Fruit fly (Drosophila melanogaster) whole organism, embryonic: ENCODE data around the gene CG12054.

Source experiments
- Asciz ChIP-seq: fragments of 200-800 bp; sonication (Bioruptor generic); optimal IDR thresholded peaks from 2 replicates; lab custom pipeline; 2017; ENCODE audit warnings: missing biosample characterization, mild to moderate bottlenecking, missing genetic modification characterization, missing genetic modification reagents
- CG10431 ChIP-seq: fragments of 200-800 bp; sonication (Bioruptor generic); optimal IDR thresholded peaks from 3 replicates; lab custom pipeline; 2018; ENCODE audit warnings: missing biosample characterization, mild to moderate bottlenecking, missing genetic modification characterization
- CG11398 ChIP-seq: fragments of 200-800 bp; sonication (Bioruptor generic); optimal IDR thresholded peaks from 2 replicates; lab custom pipeline; 2016; ENCODE audit warnings: missing biosample characterization, missing genetic modification characterization
- CG12391 ChIP-seq: fragments of 200-800 bp; sonication (Bioruptor generic); optimal IDR thresholded peaks from 3 replicates; lab custom pipeline; 2018; ENCODE audit warnings: missing biosample characterization, mild to moderate bottlenecking, missing genetic modification characterization, moderate library complexity
- CG13624 ChIP-seq: fragments of 200-800 bp; sonication (Bioruptor generic); optimal IDR thresholded peaks from 2 replicates; lab custom pipeline; 2016; ENCODE audit warnings: missing biosample characterization, missing genetic modification characterization
- CG14014 ChIP-seq: fragments of 200-800 bp; sonication (Bioruptor generic); IDR thresholded peaks from 2 replicates; pipeline ENCODE4 v1.3.6; 2022; ENCODE audit warnings: missing biosample characterization, missing genetic modification characterization
- CG14050 ChIP-seq: fragments of 200-800 bp; sonication (Bioruptor generic); IDR thresholded peaks from 3 replicates; pipeline ENCODE4 v1.3.6; 2022; ENCODE audit warnings: missing biosample characterization, missing genetic modification characterization
- CG14860 ChIP-seq: fragments of 200-800 bp; sonication (Bioruptor generic); IDR thresholded peaks from 3 replicates; pipeline ENCODE4 v1.3.6; 2022; ENCODE audit warnings: missing biosample characterization, missing genetic modification characterization; ENCODE audit not compliant: partially characterized antibody
- CG1602 ChIP-seq: fragments of 200-800 bp; sonication (Bioruptor generic); optimal IDR thresholded peaks from 3 replicates; lab custom pipeline; 2016; ENCODE audit warnings: missing biosample characterization, missing genetic modification characterization
- CG17328 ChIP-seq: fragments of 200-800 bp; sonication (Bioruptor generic); IDR thresholded peaks from 2 replicates; pipeline ENCODE4 v1.3.6; 2022; ENCODE audit warnings: missing biosample characterization, missing genetic modification characterization
- CG1792 ChIP-seq: fragments of 200-800 bp; sonication (Bioruptor generic); optimal IDR thresholded peaks from 2 replicates; lab custom pipeline; 2016; ENCODE audit warnings: missing biosample characterization, missing genetic modification characterization
- CG18011 ChIP-seq: fragments of 200-800 bp; sonication (Bioruptor generic); optimal IDR thresholded peaks from 2 replicates; lab custom pipeline; 2017; ENCODE audit warnings: missing biosample characterization, missing genetic modification characterization, mild to moderate bottlenecking, moderate library complexity, missing genotype
- CG18476 ChIP-seq: fragments of 200-800 bp; sonication (Bioruptor generic); optimal IDR thresholded peaks from 2 replicates; lab custom pipeline; 2016; ENCODE audit warnings: missing biosample characterization, mild to moderate bottlenecking, missing genetic modification characterization
- CG2202 ChIP-seq: fragments of 200-800 bp; sonication (Bioruptor generic); optimal IDR thresholded peaks from 2 replicates; lab custom pipeline; 2018; ENCODE audit warnings: missing biosample characterization, mild to moderate bottlenecking, missing genetic modification characterization
- CG33213 ChIP-seq: fragments of 200-800 bp; sonication (Bioruptor generic); optimal IDR thresholded peaks from 3 replicates; lab custom pipeline; 2016; ENCODE audit warnings: missing biosample characterization, missing genetic modification characterization
- CG4730 ChIP-seq: fragments of 200-800 bp; sonication (Bioruptor generic); IDR thresholded peaks from 2 replicates; pipeline ENCODE4 v1.3.6; 2022; ENCODE audit warnings: missing biosample characterization, missing genetic modification characterization
- CG6654 ChIP-seq: fragments of 200-800 bp; sonication (Bioruptor generic); optimal IDR thresholded peaks from 2 replicates; lab custom pipeline; 2017; ENCODE audit warnings: missing biosample characterization, mild to moderate bottlenecking, missing genetic modification characterization
- CG6765 ChIP-seq: fragments of 200-800 bp; sonication (Bioruptor generic); optimal IDR thresholded peaks from 3 replicates; lab custom pipeline; 2017; ENCODE audit warnings: missing biosample characterization, mild to moderate bottlenecking, missing genetic modification characterization
- CG8089 ChIP-seq: fragments of 200-800 bp; sonication (Bioruptor generic); optimal IDR thresholded peaks from 3 replicates; lab custom pipeline; 2016; ENCODE audit warnings: missing biosample characterization, missing genetic modification characterization
- CG9437 ChIP-seq: fragments of 200-800 bp; sonication (Bioruptor generic); optimal IDR thresholded peaks from 2 replicates; lab custom pipeline; 2018; ENCODE audit warnings: missing biosample characterization, mild to moderate bottlenecking, missing genetic modification characterization
- CG9817 ChIP-seq: fragments of 200-800 bp; sonication (Bioruptor generic); optimal IDR thresholded peaks from 2 replicates; lab custom pipeline; 2018; ENCODE audit warnings: missing biosample characterization, mild to moderate bottlenecking, missing genetic modification characterization, moderate library complexity
- Camta ChIP-seq: fragments of 200-800 bp; sonication (Bioruptor generic); optimal IDR thresholded peaks from 2 replicates; lab custom pipeline; 2016; ENCODE audit warnings: missing biosample characterization, missing genetic modification characterization
- D19B ChIP-seq: fragments of 200-800 bp; sonication (Bioruptor generic); optimal IDR thresholded peaks from 2 replicates; lab custom pipeline; 2017; ENCODE audit warnings: missing biosample characterization, mild to moderate bottlenecking, missing genetic modification characterization
- H2.0 ChIP-seq: fragments of 200-800 bp; sonication (Bioruptor generic); IDR thresholded peaks from 2 replicates; pipeline ENCODE4 v1.3.6; 2022; ENCODE audit warnings: missing biosample characterization, missing genetic modification characterization
- Hmr ChIP-seq: fragments of 200-800 bp; sonication (Bioruptor generic); optimal IDR thresholded peaks from 3 replicates; lab custom pipeline; 2017; ENCODE audit warnings: mild to moderate bottlenecking, missing biosample characterization, missing genetic modification reagents, missing genetic modification characterization
- Kr ChIP-seq: fragments of 200-800 bp; sonication (Bioruptor generic); optimal IDR thresholded peaks from 2 replicates; lab custom pipeline; 2017; ENCODE audit warnings: missing biosample characterization, mild to moderate bottlenecking, missing genetic modification characterization
- Lhr ChIP-seq: fragments of 200-800 bp; sonication (Bioruptor generic); optimal IDR thresholded peaks from 3 replicates; lab custom pipeline; 2017; ENCODE audit warnings: mild to moderate bottlenecking, missing biosample characterization, missing genetic modification reagents, missing genetic modification characterization
- Lim3 ChIP-seq: fragments of 200-800 bp; sonication (Bioruptor generic); IDR thresholded peaks from 2 replicates; pipeline ENCODE4 v1.3.6; 2022; ENCODE audit warnings: missing biosample characterization, missing genetic modification characterization
- MTF-1 ChIP-seq: fragments of 200-800 bp; sonication (Bioruptor generic); optimal IDR thresholded peaks from 2 replicates; lab custom pipeline; 2018; ENCODE audit warnings: missing biosample characterization, mild to moderate bottlenecking, missing genetic modification characterization, borderline replicate concordance
- Mrtf ChIP-seq: fragments of 200-800 bp; sonication (Bioruptor generic); IDR thresholded peaks from 3 replicates; pipeline ENCODE4 v1.3.6; 2022; ENCODE audit warnings: missing biosample characterization, missing genetic modification characterization
- Myb ChIP-seq: fragments of 200-800 bp; sonication (Bioruptor generic); optimal IDR thresholded peaks from 2 replicates; lab custom pipeline; 2016; ENCODE audit warnings: missing biosample characterization, missing genetic modification characterization
- PHDP ChIP-seq: fragments of 200-800 bp; sonication (Bioruptor generic); optimal IDR thresholded peaks from 3 replicates; lab custom pipeline; 2018; ENCODE audit warnings: missing biosample characterization, mild to moderate bottlenecking, missing genetic modification characterization, moderate library complexity
- Spps ChIP-seq: fragments of 200-800 bp; sonication (Bioruptor generic); optimal IDR thresholded peaks from 2 replicates; lab custom pipeline; 2018; ENCODE audit warnings: missing biosample characterization, mild to moderate bottlenecking, missing genetic modification characterization
- croc ChIP-seq: fragments of 200-800 bp; sonication (Bioruptor generic); conservative IDR thresholded peaks from 3 replicates; pipeline ENCODE4 v1.3.6; 2022; ENCODE audit warnings: missing biosample characterization, missing genetic modification characterization
- crp ChIP-seq, 2 experiments: fragments of 200-800 bp; sonication (Bioruptor generic); optimal IDR thresholded peaks; 2 replicates in 1 of 2; 3 replicates in 1 of 2; lab custom pipeline; 2017; ENCODE audit warnings: missing biosample characterization in 2 of 2, missing genetic modification characterization in 2 of 2, mild to moderate bottlenecking in 1 of 2, moderate library complexity in 1 of 2
- disco-r ChIP-seq: fragments of 200-800 bp; sonication (Bioruptor generic); optimal IDR thresholded peaks from 2 replicates; lab custom pipeline; 2016; ENCODE audit warnings: missing biosample characterization, missing genetic modification characterization
- eve ChIP-seq, 2 experiments: fragments of >200 bp; optimal IDR thresholded peaks; 2 replicates each; lab custom pipeline; 2017; ENCODE audit warnings: missing biosample characterization in 2 of 2, missing genetic modification characterization in 2 of 2
- eyg ChIP-seq: fragments of 200-800 bp; sonication (Bioruptor generic); optimal IDR thresholded peaks from 3 replicates; lab custom pipeline; 2016; ENCODE audit warnings: missing biosample characterization, missing genetic modification characterization
- gcm ChIP-seq: fragments of 200-800 bp; sonication (Bioruptor generic); optimal IDR thresholded peaks from 2 replicates; lab custom pipeline; 2019; ENCODE audit warnings: missing biosample characterization, mild to moderate bottlenecking, missing genetic modification characterization, moderate library complexity
- gem ChIP-seq: fragments of 200-800 bp; sonication (Bioruptor generic); optimal IDR thresholded peaks from 2 replicates; lab custom pipeline; 2019; ENCODE audit warnings: missing biosample characterization, mild to moderate bottlenecking, missing genetic modification characterization, moderate library complexity
- insv ChIP-seq, 2 experiments: fragments of 200-800 bp; sonication (Bioruptor generic); optimal IDR thresholded peaks; 3 replicates each; lab custom pipeline; 2016 to 2018; ENCODE audit warnings: missing biosample characterization in 2 of 2, missing genetic modification characterization in 2 of 2
- kah ChIP-seq: fragments of 200-800 bp; sonication (Bioruptor generic); optimal IDR thresholded peaks from 2 replicates; lab custom pipeline; 2018; ENCODE audit warnings: missing biosample characterization, mild to moderate bottlenecking, missing genetic modification characterization
- mam ChIP-seq: fragments of 200-800 bp; sonication (Bioruptor generic); optimal IDR thresholded peaks from 3 replicates; lab custom pipeline; 2016; ENCODE audit warnings: missing biosample characterization, missing genetic modification characterization
- pita ChIP-seq: fragments of 200-800 bp; sonication (Bioruptor generic); optimal IDR thresholded peaks from 2 replicates; lab custom pipeline; 2017; ENCODE audit warnings: missing biosample characterization, mild to moderate bottlenecking, missing genetic modification characterization
- repo ChIP-seq: fragments of 200-800 bp; sonication (Bioruptor generic); optimal IDR thresholded peaks from 2 replicates; lab custom pipeline; 2016; ENCODE audit warnings: missing biosample characterization, missing genetic modification characterization
- sqz ChIP-seq: fragments of 200-800 bp; sonication (Bioruptor generic); optimal IDR thresholded peaks from 3 replicates; lab custom pipeline; 2018; ENCODE audit warnings: missing biosample characterization, mild to moderate bottlenecking, missing genetic modification characterization
- sug ChIP-seq: fragments of 200-800 bp; optimal IDR thresholded peaks from 2 replicates; lab custom pipeline; 2019; ENCODE audit warnings: missing biosample characterization, mild to moderate bottlenecking, missing genetic modification characterization, moderate library complexity
- ttk ChIP-seq: fragments of 200-800 bp; sonication (Bioruptor generic); IDR thresholded peaks from 2 replicates; pipeline ENCODE4 v2.1.2; 2022; ENCODE audit warnings: missing biosample characterization, missing genetic modification characterization
- twi ChIP-seq: fragments of 200-800 bp; optimal IDR thresholded peaks from 2 replicates; lab custom pipeline; 2019; ENCODE audit warnings: missing biosample characterization, mild to moderate bottlenecking, missing genetic modification characterization, moderate library complexity

The CG12054 gene

DNA sequence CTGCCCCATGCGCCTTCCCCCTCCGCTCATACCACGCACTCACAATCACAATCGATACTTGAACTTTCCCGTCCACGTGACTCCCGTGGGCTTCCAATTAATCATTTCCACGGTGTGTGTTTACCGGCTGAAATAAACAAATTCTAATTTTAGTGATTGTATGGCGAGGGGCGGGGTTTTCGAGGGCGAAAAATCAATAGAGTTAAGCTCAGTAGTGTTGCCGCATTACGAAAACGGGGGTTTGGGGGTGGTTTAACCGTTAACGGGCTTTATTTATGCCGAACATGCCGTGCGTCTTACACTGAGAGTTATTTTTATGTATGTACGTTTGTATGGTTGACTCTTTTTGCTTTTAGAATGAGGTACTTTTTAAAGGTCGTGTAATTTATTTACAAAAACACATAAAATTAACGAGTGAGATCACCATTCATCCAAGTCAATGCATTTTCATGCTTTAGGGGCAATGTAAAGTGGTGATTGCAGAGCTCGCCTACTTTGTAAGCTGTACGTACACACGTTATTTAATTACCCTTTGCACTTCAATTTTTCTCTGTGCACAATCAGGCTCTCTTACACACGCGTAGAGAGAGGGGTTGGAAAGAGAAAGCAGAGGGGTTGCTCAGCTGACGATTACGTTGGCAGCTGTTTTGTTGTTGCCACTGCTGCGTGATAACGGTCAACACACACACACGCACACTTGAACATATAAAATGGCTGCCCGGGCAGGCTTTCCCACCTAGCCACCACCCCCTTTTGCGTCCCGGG is 1.8 kb downstream of the CG12054 start:
- peak; percentile 34 for TF ChIP-seq kah (GFP tag; lab: Kevin White, UChicago)
- peak; percentile 72 for TF ChIP-seq sug (tag; lab: Kevin White, UChicago)
- no peak for TF ChIP-seq Lim3
- TF ChIP-seq croc (GFP tag; lab: Robert Waterston, UW), result peak; percentile 56; the same call in 2 of the 3 replicates
- TF ChIP-seq Camta, result peak; percentile 86
- peak; percentile 73 for TF ChIP-seq CG1602 (GFP tag; lab: Kevin White, UChicago)
- TF ChIP-seq D19B (GFP tag; lab: Kevin White, UChicago), result peak; percentile 67
- peak; percentile 65 for TF ChIP-seq Spps (tag; lab: Kevin White, UChicago)
- TF ChIP-seq CG10431 (GFP tag; lab: Kevin White, UChicago), result peak; percentile 57
- TF ChIP-seq CG1792 (GFP tag; lab: Kevin White, UChicago), result peak; percentile 65
- TF ChIP-seq CG11398, result peak; percentile 70
- TF ChIP-seq Myb (GFP tag; lab: Kevin White, UChicago), result peak; percentile 76
- TF ChIP-seq CG6765, result peak; percentile 79
- peak; percentile 74 for TF ChIP-seq Asciz (GFP tag; lab: Kevin White, UChicago)
- TF ChIP-seq Kr (GFP tag; lab: Kevin White, UChicago), result no peak
- peak; percentile 53 for TF ChIP-seq MTF-1
- no peak for TF ChIP-seq CG14860 (GFP tag; lab: Robert Waterston, UW)
- peak; percentile 28 for TF ChIP-seq CG6654 (GFP tag; lab: Kevin White, UChicago)
- peak; percentile 90 for TF ChIP-seq mam (GFP tag; lab: Kevin White, UChicago)
- TF ChIP-seq ttk (GFP tag; lab: Robert Waterston, UW), result no peak
- peak; percentile 68 for TF ChIP-seq CG2202 (tag; lab: Kevin White, UChicago)
- peak in 1 of 2 experiments; percentile 68 for TF ChIP-seq crp (GFP tag; optimal IDR thresholded peaks at IDR 0.05; lab: Kevin White, UChicago)
- TF ChIP-seq CG12391 (tag; lab: Kevin White, UChicago), result peak; percentile 89
- peak; percentile 54 for TF ChIP-seq Lhr (GFP tag; lab: Kevin White, UChicago)
- TF ChIP-seq gcm (GFP tag; lab: Kevin White, UChicago), result peak; percentile 63
- TF ChIP-seq CG9817 (tag; lab: Kevin White, UChicago), result peak; percentile 85
- no peak for TF ChIP-seq Mrtf (GFP tag; lab: Robert Waterston, UW)
- peak; percentile 75 for TF ChIP-seq CG8089
- peak; percentile 63 for TF ChIP-seq CG18011 (GFP tag; lab: Kevin White, UChicago)
- peak; percentile 89 for TF ChIP-seq CG13624 (GFP tag; lab: Kevin White, UChicago)
- TF ChIP-seq gem (tag; lab: Kevin White, UChicago), result peak; percentile 93
- no peak for TF ChIP-seq pita (GFP tag; lab: Kevin White, UChicago)
- TF ChIP-seq disco-r (GFP tag; lab: Kevin White, UChicago), result peak; percentile 73
- TF ChIP-seq H2.0 (GFP tag; lab: Robert Waterston, UW), result no peak
- TF ChIP-seq CG33213 (GFP tag; lab: Kevin White, UChicago), result peak; percentile 77
- no peak for TF ChIP-seq CG4730 (GFP tag; lab: Robert Waterston, UW)
- TF ChIP-seq CG14050 (GFP tag; lab: Robert Waterston, UW), result no peak
- peak; percentile 56 for TF ChIP-seq eyg (GFP tag; lab: Kevin White, UChicago)
- peak; percentile 88 for TF ChIP-seq PHDP (tag; lab: Kevin White, UChicago)
- TF ChIP-seq CG17328 (GFP tag; lab: Robert Waterston, UW), result no peak
- TF ChIP-seq repo, result peak; percentile 76
- peak; percentile 27 for TF ChIP-seq sqz (GFP tag; lab: Kevin White, UChicago)
- peak; percentile 72 for TF ChIP-seq twi (tag; lab: Kevin White, UChicago)
- TF ChIP-seq insv (GFP tag; optimal IDR thresholded peaks at IDR 0.05; lab: Kevin White, UChicago), result peak in 1 of 2 experiments; percentile 40
- peak; percentile 76 for TF ChIP-seq CG18476 (GFP tag; lab: Kevin White, UChicago)
- TF ChIP-seq eve (GFP tag; optimal IDR thresholded peaks at IDR 0.05; lab: Kevin White, UChicago), result peak in 1 of 2 experiments; percentile 26
- peak; percentile 95 for TF ChIP-seq Hmr (GFP tag; lab: Kevin White, UChicago)
- no peak for TF ChIP-seq CG14014 (GFP tag; lab: Robert Waterston, UW)
- peak; percentile 73 for TF ChIP-seq CG9437
